Worm (Caenorhabditis elegans): ENCODE data around the gene ttr-27.

The ttr-27 gene

DNA sequence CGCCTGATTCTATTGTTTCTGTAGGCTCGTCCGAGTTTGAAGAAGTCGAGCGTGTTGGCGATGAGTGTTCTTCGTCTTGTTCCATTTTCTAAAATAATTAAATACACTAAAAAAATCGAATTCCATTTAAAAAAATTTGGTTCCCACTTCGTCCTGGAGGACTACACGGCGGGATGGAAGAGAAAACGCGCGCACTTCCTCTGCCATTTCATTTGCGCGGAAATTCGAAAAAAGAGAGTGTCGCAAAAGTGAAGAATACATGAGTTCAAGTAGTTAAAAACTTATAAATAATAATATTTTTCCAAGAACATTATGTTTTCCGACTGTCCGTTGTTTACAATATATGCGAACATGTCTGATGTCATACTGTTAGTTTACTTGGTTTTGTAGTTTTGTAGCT, 34.0 kb downstream of the ttr-27 start, which contains the start of gene T07F10.3:
Gene T07F10.3, minus strand, starts transcription at position 98 of the 400 bp plus-strand sequence.
- peak; percentile 89 for TF ChIP-seq sup-37 (GFP tag; optimal IDR thresholded peaks at IDR 0.05)
- peak; percentile 98 for TF ChIP-seq nhr-47 (tag; optimal IDR thresholded peaks at IDR 0.05)
- TF ChIP-seq F16B12.6 (tag; optimal IDR thresholded peaks at IDR 0.05): peak; percentile 55
- no peak for TF ChIP-seq tlp-1 (tag; optimal IDR thresholded peaks at IDR 0.05)
- peak; percentile 42 for TF ChIP-seq ztf-4 (tag; optimal IDR thresholded peaks at IDR 0.05)
- TF ChIP-seq sox-4 (tag; optimal IDR thresholded peaks at IDR 0.05): peak; percentile 97
- TF ChIP-seq elt-3 (tag; optimal IDR thresholded peaks at IDR 0.05): peak in 2 of 6 experiments; percentile 60 to 69
- TF ChIP-seq skn-1 (tag; optimal IDR thresholded peaks at IDR 0.05): peak; percentile 88
- peak; percentile 99 for TF ChIP-seq nhr-85 (tag)
- peak; percentile 77 for TF ChIP-seq C16A3.4 (tag; optimal IDR thresholded peaks at IDR 0.05)
- peak; percentile 95 for TF ChIP-seq swsn-7 (tag; optimal IDR thresholded peaks at IDR 0.05)
- peak; percentile 87 to 93 for TF ChIP-seq lsy-2 (tag; optimal IDR thresholded peaks at IDR 0.05)
- peak; percentile 94 for TF ChIP-seq lin-14 (GFP tag; optimal IDR thresholded peaks at IDR 0.05)
- TF ChIP-seq irx-1 (tag; optimal IDR thresholded peaks at IDR 0.05): peak; percentile 99
- TF ChIP-seq blmp-1 (tag; optimal IDR thresholded peaks at IDR 0.05): peak; percentile 76
- TF ChIP-seq nhr-12 (tag; optimal IDR thresholded peaks at IDR 0.05): no peak
- peak; percentile 93 for TF ChIP-seq hlh-4 (tag; optimal IDR thresholded peaks at IDR 0.05)
- TF ChIP-seq unc-86 (tag; optimal IDR thresholded peaks at IDR 0.05): peak; percentile 93
- TF ChIP-seq nhr-11 (tag; optimal IDR thresholded peaks at IDR 0.05): peak; percentile 71
- TF ChIP-seq pax-3 (tag; optimal IDR thresholded peaks at IDR 0.05): peak; percentile 100
- TF ChIP-seq rnt-1 (tag; optimal IDR thresholded peaks at IDR 0.05): peak; percentile 100
- peak; percentile 96 for TF ChIP-seq nhr-20 (tag; optimal IDR thresholded peaks at IDR 0.05)
- TF ChIP-seq lir-3 (tag; optimal IDR thresholded peaks at IDR 0.05; ENCODE audit: poor library complexity): peak; percentile 99
- peak; percentile 98 for TF ChIP-seq dsc-1 (tag; optimal IDR thresholded peaks at IDR 0.05)
- TF ChIP-seq Y116A8C.19 (tag; optimal IDR thresholded peaks at IDR 0.05; ENCODE audit: borderline replicate concordance): peak; percentile 94
- peak; percentile 57 for TF ChIP-seq aly-2 (tag; optimal IDR thresholded peaks at IDR 0.05)
- TF ChIP-seq zip-4 (GFP tag; optimal IDR thresholded peaks at IDR 0.05): peak; percentile 90
- peak; percentile 91 for TF ChIP-seq grh-1 (GFP tag; IDR thresholded peaks at IDR 0.05)
- TF ChIP-seq nhr-19 (GFP tag; conservative IDR thresholded peaks at IDR 0.05): peak; percentile 95
- no peak for TF ChIP-seq ets-5 (GFP tag; IDR thresholded peaks at IDR 0.05)
- peak; percentile 48 for TF ChIP-seq nhr-237 (tag; optimal IDR thresholded peaks at IDR 0.05)
- TF ChIP-seq zag-1 (tag; optimal IDR thresholded peaks at IDR 0.05): no peak
- peak; percentile 94 for TF ChIP-seq snu-23 (GFP tag; optimal IDR thresholded peaks at IDR 0.05)
- no peak for TF ChIP-seq C34B4.2 (tag; optimal IDR thresholded peaks at IDR 0.05)
- TF ChIP-seq pqm-1 (tag; optimal IDR thresholded peaks at IDR 0.05): no peak
- TF ChIP-seq ceh-63 (GFP tag; optimal IDR thresholded peaks at IDR 0.05): peak; percentile 88
- peak; percentile 46 for TF ChIP-seq nhr-77 (tag; optimal IDR thresholded peaks at IDR 0.05)
- no peak for TF ChIP-seq aha-1 (tag; optimal IDR thresholded peaks at IDR 0.05)
- peak; percentile 96 to 98 (median 98) for TF ChIP-seq dpl-1 (GFP tag; optimal IDR thresholded peaks at IDR 0.05)
- TF ChIP-seq alr-1 (tag; optimal IDR thresholded peaks at IDR 0.05; ENCODE audit: borderline replicate concordance): no peak
- TF ChIP-seq snpc-4 (tag; optimal IDR thresholded peaks at IDR 0.05): peak; percentile 78
- TF ChIP-seq fkh-8 (tag; optimal IDR thresholded peaks at IDR 0.05): peak; percentile 90
- TF ChIP-seq unc-130 (tag; optimal IDR thresholded peaks at IDR 0.05): peak; percentile 87
- TF ChIP-seq pag-3 (tag; optimal IDR thresholded peaks at IDR 0.05; ENCODE audit: borderline replicate concordance, insufficient read depth): no peak
- TF ChIP-seq ceh-90 (tag; optimal IDR thresholded peaks at IDR 0.05): peak; percentile 100
- TF ChIP-seq nhr-90 (tag; optimal IDR thresholded peaks at IDR 0.05; ENCODE audit: poor library complexity): peak; percentile 98
- TF ChIP-seq elt-2 (tag; optimal IDR thresholded peaks at IDR 0.05): peak; percentile 92
- TF ChIP-seq nhr-76 (tag; optimal IDR thresholded peaks at IDR 0.05): peak; percentile 8
- peak; percentile 84 for TF ChIP-seq lin-39 (tag; optimal IDR thresholded peaks at IDR 0.05)
- TF ChIP-seq nhr-84 (tag; optimal IDR thresholded peaks at IDR 0.05): no peak
- TF ChIP-seq unc-30 (tag; optimal IDR thresholded peaks at IDR 0.05): no peak
- peak; percentile 98 to 99 for TF ChIP-seq lin-35 (GFP tag; optimal IDR thresholded peaks at IDR 0.05)
- no peak for TF ChIP-seq unc-62 (GFP tag; optimal IDR thresholded peaks at IDR 0.05)

Measured in whole organism, L1 larva.